Worm (Caenorhabditis elegans) whole organism, L3 larva: ENCODE measurements around the gene fipr-9.

Experiments
- ama-1 ChIP-seq: fragments of 150-350 bp; optimal IDR thresholded peaks from 2 replicates; lab custom pipeline; 2018
- ceh-16 ChIP-seq: sonication (generic microtip); optimal IDR thresholded peaks from 2 replicates; lab custom pipeline; 2017; ENCODE audit warnings: missing biosample characterization, missing genetic modification characterization
- daf-12 ChIP-seq: fragments of 150-350 bp; optimal IDR thresholded peaks from 2 replicates; lab custom pipeline; 2014; ENCODE audit warnings: missing biosample characterization, missing genetic modification reagents, missing genetic modification characterization
- egl-27 ChIP-seq: sonication (generic microtip); optimal IDR thresholded peaks from 4 replicates; lab custom pipeline; 2017; ENCODE audit warnings: missing biosample characterization, missing genetic modification reagents, missing genetic modification characterization
- elt-2 ChIP-seq: sonication (generic microtip); optimal IDR thresholded peaks from 2 replicates; lab custom pipeline; 2016; ENCODE audit warnings: missing genetic modification reagents, mild to moderate bottlenecking, missing genetic modification characterization, missing compliant biosample characterization
- nhr-11 ChIP-seq: fragments of 150-350 bp; optimal IDR thresholded peaks from 2 replicates; lab custom pipeline; 2014; ENCODE audit warnings: missing biosample characterization, missing genetic modification characterization
- ztf-11 ChIP-seq: fragments of 150-350 bp; optimal IDR thresholded peaks from 2 replicates; lab custom pipeline; 2014; ENCODE audit warnings: missing biosample characterization, missing genetic modification characterization
- ztf-4 ChIP-seq: fragments of 150-350 bp; optimal IDR thresholded peaks from 2 replicates; lab custom pipeline; 2014; ENCODE audit warnings: missing biosample characterization, missing genetic modification characterization

DNA sequence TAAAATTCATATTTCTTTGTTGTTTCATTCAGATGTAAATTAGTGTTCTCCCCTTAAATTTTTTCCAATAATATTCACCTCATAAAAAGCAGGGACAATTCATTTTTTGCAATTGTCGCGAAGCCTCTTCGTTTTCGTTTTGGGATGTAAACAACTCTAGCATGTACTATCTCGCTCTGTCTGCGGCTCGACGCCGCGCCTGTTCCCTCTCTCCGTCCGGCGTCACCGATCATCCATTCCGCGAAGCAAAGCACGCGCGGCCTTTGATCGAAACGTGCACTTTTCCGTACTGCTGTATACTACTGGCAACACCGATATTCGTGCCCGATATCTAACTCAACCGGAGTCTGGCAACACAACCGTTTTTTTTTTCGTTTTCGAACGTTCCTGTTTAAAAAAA is 25.5 kb downstream of the fipr-9 start:
- no peak for TF ChIP-seq daf-12
- no peak for TF ChIP-seq egl-27 (tag; lab: Kevin White, UChicago)
- TF ChIP-seq ceh-16 (tag; lab: Kevin White, UChicago) = no peak
- no peak for TF ChIP-seq ztf-4
- TF ChIP-seq ztf-11 = no peak
- TF ChIP-seq ama-1 = no peak
- peak; percentile 19 for TF ChIP-seq elt-2
- TF ChIP-seq nhr-11 = no peak
